Fruit fly (Drosophila melanogaster) whole organism, embryonic: ENCODE results near the gene upSET.

Experiments used
- Abd-B ChIP-seq: fragments of 200-800 bp; sonication (Bioruptor generic); optimal IDR thresholded peaks from 2 replicates; lab custom pipeline; 2018; ENCODE audit warnings: missing biosample characterization, mild to moderate bottlenecking, missing genetic modification characterization, moderate library complexity
- Atf3 ChIP-seq: fragments of 200-800 bp; sonication (Bioruptor generic); optimal IDR thresholded peaks from 3 replicates; lab custom pipeline; 2016; ENCODE audit warnings: missing biosample characterization, missing genetic modification characterization
- CG10321 ChIP-seq: fragments of 200-800 bp; sonication (Bioruptor generic); IDR thresholded peaks from 2 replicates; pipeline ENCODE4 v1.3.6; 2022; ENCODE audit warnings: missing biosample characterization, missing genetic modification characterization
- CG10565 ChIP-seq: fragments of 200-800 bp; sonication (Bioruptor generic); optimal IDR thresholded peaks from 3 replicates; lab custom pipeline; 2016; ENCODE audit warnings: missing biosample characterization, mild to moderate bottlenecking, missing genetic modification characterization
- CG10979 ChIP-seq: fragments of 200-800 bp; sonication (Bioruptor generic); optimal IDR thresholded peaks from 2 replicates; lab custom pipeline; 2018; ENCODE audit warnings: missing biosample characterization, mild to moderate bottlenecking, missing genetic modification characterization, moderate library complexity
- CG12769 ChIP-seq: fragments of 200-800 bp; sonication (Bioruptor generic); optimal IDR thresholded peaks from 2 replicates; lab custom pipeline; 2019; ENCODE audit warnings: missing biosample characterization, mild to moderate bottlenecking, missing genetic modification characterization, moderate library complexity
- CG15073 ChIP-seq: fragments of 200-800 bp; sonication (Bioruptor generic); optimal IDR thresholded peaks from 2 replicates; lab custom pipeline; 2016; ENCODE audit warnings: missing biosample characterization, missing genetic modification characterization
- CG1529 ChIP-seq: fragments of 200-800 bp; sonication (Bioruptor generic); optimal IDR thresholded peaks from 3 replicates; lab custom pipeline; 2018; ENCODE audit warnings: missing biosample characterization, missing genetic modification characterization
- CG15696 ChIP-seq: fragments of 200-800 bp; sonication (Bioruptor generic); optimal IDR thresholded peaks from 2 replicates; lab custom pipeline; 2019; ENCODE audit warnings: missing biosample characterization, mild to moderate bottlenecking, missing genetic modification characterization, moderate library complexity
- CG1647 ChIP-seq: fragments of 200-800 bp; sonication (Bioruptor generic); optimal IDR thresholded peaks from 3 replicates; lab custom pipeline; 2016; ENCODE audit warnings: missing biosample characterization, missing genetic modification characterization
- CG17612 ChIP-seq: fragments of 200-800 bp; sonication (Bioruptor generic); IDR thresholded peaks from 2 replicates; pipeline ENCODE4 v1.3.6; 2022; ENCODE audit warnings: missing biosample characterization, missing genetic modification characterization
- CG30020 ChIP-seq: fragments of 200-800 bp; optimal IDR thresholded peaks from 2 replicates; lab custom pipeline; 2019; ENCODE audit warnings: missing biosample characterization, mild to moderate bottlenecking, missing genetic modification characterization, moderate library complexity
- CG32767 ChIP-seq: fragments of 200-800 bp; sonication (Bioruptor generic); IDR thresholded peaks from 2 replicates; pipeline ENCODE4 v1.3.6; 2022; ENCODE audit warnings: missing biosample characterization, missing genetic modification characterization
- CG4328 ChIP-seq: fragments of 200-800 bp; sonication (Bioruptor generic); optimal IDR thresholded peaks from 3 replicates; lab custom pipeline; 2017; ENCODE audit warnings: missing biosample characterization, missing genetic modification reagents, missing genetic modification characterization
- CG43689 ChIP-seq: fragments of 200-800 bp; sonication (Bioruptor generic); IDR thresholded peaks from 2 replicates; pipeline ENCODE4 v1.3.6; 2022; ENCODE audit warnings: missing biosample characterization, missing genetic modification characterization
- CG6813 ChIP-seq: fragments of 200-800 bp; sonication (Bioruptor generic); optimal IDR thresholded peaks from 2 replicates; lab custom pipeline; 2017; ENCODE audit warnings: missing biosample characterization, missing genetic modification characterization, mild to moderate bottlenecking, moderate library complexity, missing genetic modification reagents
- CG7556 ChIP-seq: fragments of 200-800 bp; sonication (Bioruptor generic); optimal IDR thresholded peaks from 2 replicates; lab custom pipeline; 2017; ENCODE audit warnings: missing biosample characterization, mild to moderate bottlenecking, missing genetic modification characterization
- CG7745 ChIP-seq: fragments of 200-800 bp; sonication (Bioruptor generic); optimal IDR thresholded peaks from 2 replicates; lab custom pipeline; 2018; ENCODE audit warnings: missing biosample characterization, mild to moderate bottlenecking, missing genetic modification characterization, moderate library complexity
- CG8388 ChIP-seq: fragments of 200-800 bp; sonication (Bioruptor generic); optimal IDR thresholded peaks from 2 replicates; lab custom pipeline; 2019; ENCODE audit warnings: missing biosample characterization, mild to moderate bottlenecking, missing genetic modification characterization, moderate library complexity
- CG9215 ChIP-seq: fragments of 200-800 bp; sonication (Bioruptor generic); IDR thresholded peaks from 2 replicates; pipeline ENCODE4 v1.3.6; 2022; ENCODE audit warnings: missing biosample characterization, missing genetic modification characterization
- Dad ChIP-seq: fragments of 200-800 bp; sonication (Bioruptor generic); optimal IDR thresholded peaks from 3 replicates; lab custom pipeline; 2016; ENCODE audit warnings: missing biosample characterization, missing genetic modification characterization
- Dfd ChIP-seq, 2 experiments: fragments of >200 bp; optimal IDR thresholded peaks; 2 replicates each; lab custom pipeline; 2017; ENCODE audit warnings: missing biosample characterization in 2 of 2, missing genetic modification characterization in 2 of 2
- Dip2 ChIP-seq: fragments of 200-800 bp; sonication (Bioruptor generic); IDR thresholded peaks from 2 replicates; pipeline ENCODE4 v1.3.6; 2022; ENCODE audit warnings: missing biosample characterization, missing genetic modification characterization
- E2f2 ChIP-seq: fragments of 200-800 bp; sonication (Bioruptor generic); IDR thresholded peaks from 2 replicates; pipeline ENCODE4 v1.3.6; 2022; ENCODE audit warnings: missing biosample characterization, missing genetic modification characterization
- Fer3 ChIP-seq: fragments of 200-800 bp; sonication (Bioruptor generic); optimal IDR thresholded peaks from 2 replicates; lab custom pipeline; 2018; ENCODE audit warnings: missing biosample characterization, mild to moderate bottlenecking, missing genetic modification characterization, moderate library complexity
- Oli ChIP-seq: fragments of 200-800 bp; sonication (Bioruptor generic); optimal IDR thresholded peaks from 2 replicates; lab custom pipeline; 2018; ENCODE audit warnings: missing biosample characterization, mild to moderate bottlenecking, missing genetic modification characterization, moderate library complexity
- Opbp ChIP-seq: fragments of 200-800 bp; sonication (Bioruptor generic); IDR thresholded peaks from 3 replicates; pipeline ENCODE4 v1.3.6; 2022; ENCODE audit warnings: missing biosample characterization, missing genetic modification characterization; ENCODE audit not compliant: partially characterized antibody
- Six4 ChIP-seq: fragments of 200-800 bp; sonication (Bioruptor generic); optimal IDR thresholded peaks from 2 replicates; lab custom pipeline; 2016; ENCODE audit warnings: missing biosample characterization, missing genetic modification characterization
- TFAM ChIP-seq: fragments of 200-800 bp; sonication (Bioruptor generic); optimal IDR thresholded peaks from 2 replicates; lab custom pipeline; 2017; ENCODE audit warnings: missing biosample characterization, missing genetic modification characterization, inconsistent platforms
- YL-1 ChIP-seq: fragments of 200-800 bp; sonication (Bioruptor generic); optimal IDR thresholded peaks from 3 replicates; lab custom pipeline; 2017; ENCODE audit warnings: missing biosample characterization, mild to moderate bottlenecking, missing genetic modification characterization
- ap ChIP-seq: fragments of 200-800 bp; sonication (Bioruptor generic); IDR thresholded peaks from 2 replicates; pipeline ENCODE4 v1.3.6; 2022; ENCODE audit warnings: missing biosample characterization, missing genetic modification characterization
- ash1 ChIP-seq: fragments of 200-800 bp; sonication (Bioruptor generic); optimal IDR thresholded peaks from 2 replicates; lab custom pipeline; 2018; ENCODE audit warnings: missing biosample characterization, mild to moderate bottlenecking, missing genetic modification characterization
- bbx ChIP-seq: fragments of 200-800 bp; sonication (Bioruptor generic); IDR thresholded peaks from 2 replicates; pipeline ENCODE4 v1.3.6; 2022; ENCODE audit warnings: missing biosample characterization, missing genetic modification characterization; ENCODE audit not compliant: partially characterized antibody
- cas ChIP-seq: fragments of 200-800 bp; sonication (Bioruptor generic); IDR thresholded peaks from 2 replicates; pipeline ENCODE4 v1.3.6; 2022; ENCODE audit warnings: missing biosample characterization, missing genetic modification characterization
- cato ChIP-seq: fragments of 200-800 bp; sonication (Bioruptor generic); optimal IDR thresholded peaks from 2 replicates; lab custom pipeline; 2016; ENCODE audit warnings: missing biosample characterization, missing genetic modification characterization, borderline replicate concordance
- dm ChIP-seq: fragments of 200-800 bp; sonication (Bioruptor generic); optimal IDR thresholded peaks from 3 replicates; lab custom pipeline; 2016; ENCODE audit warnings: missing biosample characterization, missing genetic modification characterization
- en ChIP-seq: fragments of 200-800 bp; sonication (Bioruptor generic); optimal IDR thresholded peaks from 2 replicates; lab custom pipeline; 2016; ENCODE audit warnings: missing biosample characterization, missing genetic modification characterization
- fru ChIP-seq: fragments of >200 bp; optimal IDR thresholded peaks from 2 replicates; lab custom pipeline; 2017
- gce ChIP-seq: fragments of 200-800 bp; sonication (Bioruptor generic); IDR thresholded peaks from 3 replicates; pipeline ENCODE4 v1.3.6; 2022; ENCODE audit warnings: missing biosample characterization, missing genetic modification characterization
- hbn ChIP-seq: fragments of 200-800 bp; sonication (Bioruptor generic); IDR thresholded peaks from 2 replicates; pipeline ENCODE4 v1.3.6; 2022; ENCODE audit warnings: missing biosample characterization, missing genetic modification characterization; ENCODE audit not compliant: partially characterized antibody
- mam ChIP-seq: fragments of 200-800 bp; sonication (Bioruptor generic); optimal IDR thresholded peaks from 3 replicates; lab custom pipeline; 2016; ENCODE audit warnings: missing biosample characterization, missing genetic modification characterization
- psq ChIP-seq: fragments of 200-800 bp; sonication (Bioruptor generic); optimal IDR thresholded peaks from 2 replicates; lab custom pipeline; 2017; ENCODE audit warnings: missing biosample characterization, missing genetic modification characterization
- rib ChIP-seq: fragments of 200-800 bp; sonication (Bioruptor generic); IDR thresholded peaks from 2 replicates; pipeline ENCODE4 v1.3.6; 2022; ENCODE audit warnings: missing biosample characterization, missing genetic modification characterization
- row ChIP-seq: fragments of 200-800 bp; sonication (Bioruptor generic); IDR thresholded peaks from 3 replicates; pipeline ENCODE4 v1.3.6; 2022; ENCODE audit warnings: missing biosample characterization, missing genetic modification characterization
- sens-2 ChIP-seq: fragments of 200-800 bp; sonication (Bioruptor generic); IDR thresholded peaks from 2 replicates; pipeline ENCODE4 v1.3.6; 2022; ENCODE audit warnings: missing biosample characterization, missing genetic modification characterization
- slp2 ChIP-seq: fragments of 200-800 bp; sonication (Bioruptor generic); optimal IDR thresholded peaks from 2 replicates; lab custom pipeline; 2016; ENCODE audit warnings: missing biosample characterization, missing genetic modification characterization
- sug ChIP-seq: fragments of 200-800 bp; optimal IDR thresholded peaks from 2 replicates; lab custom pipeline; 2019; ENCODE audit warnings: missing biosample characterization, mild to moderate bottlenecking, missing genetic modification characterization, moderate library complexity
- toy ChIP-seq: fragments of 200-800 bp; sonication (Bioruptor generic); IDR thresholded peaks from 2 replicates; pipeline ENCODE4 v1.3.6; 2022; ENCODE audit warnings: missing biosample characterization, missing genetic modification characterization
- ttk ChIP-seq: fragments of 200-800 bp; sonication (Bioruptor generic); IDR thresholded peaks from 2 replicates; pipeline ENCODE4 v2.1.2; 2022; ENCODE audit warnings: missing biosample characterization, missing genetic modification characterization
- vvl ChIP-seq: fragments of 200-800 bp; sonication (Bioruptor generic); IDR thresholded peaks from 2 replicates; pipeline ENCODE4 v1.3.6; 2022; ENCODE audit warnings: missing biosample characterization, missing genetic modification characterization
- z ChIP-seq: fragments of 200-800 bp; sonication (Bioruptor generic); IDR thresholded peaks from 3 replicates; pipeline ENCODE4 v1.3.6; 2022; ENCODE audit warnings: missing biosample characterization, missing genetic modification characterization
- zen ChIP-seq: fragments of 200-800 bp; sonication (Bioruptor generic); optimal IDR thresholded peaks from 3 replicates; lab custom pipeline; 2018; ENCODE audit warnings: missing biosample characterization, mild to moderate bottlenecking, missing genetic modification characterization, moderate library complexity

upSET gene

DNA sequence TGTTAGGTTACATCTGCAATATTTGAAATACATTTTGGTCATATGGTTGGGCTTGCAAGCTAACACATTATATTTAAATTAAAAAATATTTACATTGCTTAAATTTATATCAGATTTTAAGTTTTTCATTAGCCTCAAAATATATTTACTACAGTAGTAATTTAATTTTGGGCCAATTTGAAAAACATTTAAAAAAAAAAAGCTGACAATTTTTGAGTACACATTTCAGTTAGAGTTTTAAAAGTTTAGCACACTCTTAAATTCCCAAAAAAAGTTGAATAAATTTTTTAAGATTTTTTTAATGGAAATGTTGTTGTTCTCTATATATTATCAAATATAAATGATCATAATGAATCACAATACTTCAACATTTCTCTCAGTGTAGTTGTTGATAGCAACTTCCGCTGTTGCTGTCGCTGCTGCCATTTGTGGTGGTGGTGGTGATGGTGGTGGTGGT, 44.7 kb upstream of the upSET start (continued):
- TF ChIP-seq CG9215 (no peak), Opbp (GFP tag; lab: Robert Waterston, UW) (no peak), CG1529 (GFP tag; lab: Kevin White, UChicago) (peak; percentile 40), Dfd (GFP tag; optimal IDR thresholded peaks at IDR 0.05; lab: Kevin White, UChicago) (no peak), CG7556 (GFP tag; lab: Kevin White, UChicago) (peak; percentile 89), gce (GFP tag; lab: Robert Waterston, UW) (no peak), sug (tag; lab: Kevin White, UChicago) (no peak), CG15696 (tag; lab: Kevin White, UChicago) (peak; percentile 64), CG30020 (tag; lab: Kevin White, UChicago) (peak; percentile 12), Oli (tag; lab: Kevin White, UChicago) (peak; percentile 83), CG10565 (peak; percentile 4), CG6813 (GFP tag; lab: Kevin White, UChicago) (peak; percentile 48), YL-1 (peak; percentile 4), TFAM (GFP tag; lab: Kevin White, UChicago) (peak; percentile 45), ap (GFP tag; lab: Robert Waterston, UW) (peak; percentile 28; the same call in 1 of the 2 replicates), zen (tag; lab: Kevin White, UChicago) (peak; percentile 78), vvl (GFP tag; lab: Robert Waterston, UW) (peak; percentile 42; the same call in 1 of the 2 replicates), fru (lab: Kevin White, UChicago) (no peak), Dip2 (no peak), toy (no peak), cas (GFP tag; lab: Robert Waterston, UW) (no peak), CG8388 (GFP tag; lab: Kevin White, UChicago) (peak; percentile 64), z (GFP tag; lab: Robert Waterston, UW) (no peak), CG7745 (no peak), Atf3 (GFP tag; lab: Kevin White, UChicago) (peak; percentile 22), CG17612 (GFP tag; lab: Robert Waterston, UW) (no peak), dm (GFP tag; lab: Kevin White, UChicago) (peak; percentile 16), CG32767 (GFP tag; lab: Robert Waterston, UW) (peak; percentile 46; the same call in 1 of the 2 replicates), CG12769 (no peak), hbn (no peak), Fer3 (tag; lab: Kevin White, UChicago) (peak; percentile 52), en (no peak), Dad (no peak), CG10979 (peak; percentile 87), CG1647 (GFP tag; lab: Kevin White, UChicago) (no peak), rib (GFP tag; lab: Robert Waterston, UW) (no peak), E2f2 (GFP tag; lab: Robert Waterston, UW) (peak; percentile 37; the same call in 1 of the 2 replicates), psq (GFP tag; lab: Kevin White, UChicago) (peak; percentile 45), sens-2 (GFP tag; lab: Robert Waterston, UW) (no peak), Six4 (GFP tag; lab: Kevin White, UChicago) (peak; percentile 59), slp2 (GFP tag; lab: Kevin White, UChicago) (no peak), Abd-B (GFP tag; lab: Kevin White, UChicago) (peak; percentile 65), CG43689 (no peak), CG15073 (GFP tag; lab: Kevin White, UChicago) (no peak), CG4328 (GFP tag; lab: Kevin White, UChicago) (peak; percentile 44), ash1 (GFP tag; lab: Kevin White, UChicago) (no peak), CG10321 (GFP tag; lab: Robert Waterston, UW) (no peak), ttk (GFP tag; lab: Robert Waterston, UW) (peak; percentile 51; the same call in 1 of the 2 replicates), row (peak; percentile 59), cato (peak; percentile 19), mam (no peak), bbx (GFP tag; lab: Robert Waterston, UW) (no peak)
